Worm (Caenorhabditis elegans) whole organism, L4 larva: ENCODE data around the gene srh-237.
A peak's percentile ranks its signal among the peaks of the same experiment; 100 is the strongest.

Experiments used
- D1046.2 ChIP-seq: fragments of 200-800 bp; sonication (Bioruptor generic); IDR thresholded peaks from 2 replicates; pipeline ENCODE4 v1.3.6; 2022; ENCODE audit warnings: missing genetic modification characterization, missing compliant biosample characterization
- F44E2.7 ChIP-seq: fragments of 200-800 bp; sonication (Bioruptor generic); IDR thresholded peaks from 2 replicates; pipeline ENCODE4 v2.1.2; 2022; ENCODE audit warnings: missing genetic modification characterization, missing compliant biosample characterization
- F49E8.2 ChIP-seq: sonication (generic microtip); optimal IDR thresholded peaks from 2 replicates; lab custom pipeline; 2016; ENCODE audit warnings: missing compliant biosample characterization, mild to moderate bottlenecking, missing genetic modification characterization, borderline replicate concordance
- R02D3.7 ChIP-seq: fragments of 150-350 bp; sonication (generic microtip); optimal IDR thresholded peaks from 3 replicates; lab custom pipeline; 2014; ENCODE audit warnings: missing biosample characterization, missing genetic modification characterization
- ZK546.5 ChIP-seq, 2 experiments: sonication (generic microtip); optimal IDR thresholded peaks; 2 replicates each; lab custom pipeline; 2017; ENCODE audit warnings: missing biosample characterization in 2 of 2, missing genetic modification characterization in 2 of 2
- aha-1 ChIP-seq: fragments of 150-350 bp; peaks from one replicate; lab custom pipeline; 2014; ENCODE audit warnings: missing biosample characterization, missing genetic modification characterization
- aly-2 ChIP-seq: sonication (generic microtip); optimal IDR thresholded peaks from 2 replicates; lab custom pipeline; 2018; ENCODE audit warnings: missing biosample characterization, missing genetic modification characterization
- ama-1 ChIP-seq: fragments of 150-350 bp; optimal IDR thresholded peaks from 2 replicates; lab custom pipeline; 2014; ENCODE audit warnings: inconsistent platforms, mixed read lengths
- ceh-20 ChIP-seq: fragments of 200-800 bp; sonication (Bioruptor generic); IDR thresholded peaks from 2 replicates; pipeline ENCODE4 v1.3.6; 2022; ENCODE audit warnings: missing genetic modification reagents, missing genetic modification characterization, missing compliant biosample characterization
- ceh-28 ChIP-seq: fragments of 150-350 bp; optimal IDR thresholded peaks from 2 replicates; lab custom pipeline; 2014; ENCODE audit warnings: missing biosample characterization, missing genetic modification reagents, missing genetic modification characterization
- ceh-32 ChIP-seq: sonication (generic microtip); optimal IDR thresholded peaks from 2 replicates; lab custom pipeline; 2016; ENCODE audit warnings: mild to moderate bottlenecking, missing genetic modification characterization, missing compliant biosample characterization; ENCODE audit not compliant: poor library complexity
- ceh-62 ChIP-seq: sonication (generic microtip); optimal IDR thresholded peaks from 2 replicates; lab custom pipeline; 2017; ENCODE audit warnings: missing biosample characterization, missing genetic modification characterization
- ces-1 ChIP-seq: fragments of 150-350 bp; sonication (generic microtip); optimal IDR thresholded peaks from 4 replicates; lab custom pipeline; 2014; ENCODE audit warnings: missing biosample characterization, missing genetic modification reagents, missing genetic modification characterization
- ctbp-1 ChIP-seq: fragments of 200-800 bp; sonication (Bioruptor generic); IDR thresholded peaks from 2 replicates; pipeline ENCODE4 v1.3.6; 2022; ENCODE audit warnings: missing genetic modification reagents, missing genetic modification characterization, missing compliant biosample characterization
- dmd-6 ChIP-seq: fragments of 200-800 bp; sonication (Bioruptor generic); IDR thresholded peaks from 2 replicates; pipeline ENCODE4 v1.3.6; 2022; ENCODE audit warnings: missing genetic modification reagents, missing genetic modification characterization, missing compliant biosample characterization
- dmd-9 ChIP-seq: fragments of 200-800 bp; sonication (Bioruptor generic); IDR thresholded peaks from 2 replicates; pipeline ENCODE4 v1.3.6; 2022; ENCODE audit warnings: missing genetic modification reagents, missing genetic modification characterization, missing compliant biosample characterization
- duxl-1 ChIP-seq: sonication (generic microtip); optimal IDR thresholded peaks from 2 replicates; lab custom pipeline; 2016; ENCODE audit warnings: mild to moderate bottlenecking, missing genetic modification characterization, moderate library complexity, missing compliant biosample characterization; ENCODE audit not compliant: poor library complexity
- egl-27 ChIP-seq: sonication (generic microtip); optimal IDR thresholded peaks from 3 replicates; lab custom pipeline; 2017; ENCODE audit warnings: missing biosample characterization, missing genetic modification reagents, missing genetic modification characterization
- fkh-10 ChIP-seq: fragments of 150-350 bp; optimal IDR thresholded peaks from 2 replicates; lab custom pipeline; 2014; ENCODE audit warnings: missing biosample characterization, missing genetic modification reagents, missing genetic modification characterization
- fos-1 ChIP-seq: fragments of 150-350 bp; optimal IDR thresholded peaks from 2 replicates; lab custom pipeline; 2014; ENCODE audit warnings: missing biosample characterization, missing genetic modification characterization
- hif-1 ChIP-seq, 2 experiments: sonication (generic microtip); optimal IDR thresholded peaks; 2 replicates each; lab custom pipeline; 2016 to 2017; ENCODE audit warnings: missing compliant biosample characterization in 2 of 2, missing genetic modification characterization in 2 of 2, missing genetic modification reagents in 2 of 2, missing genotype in 2 of 2, mild to moderate bottlenecking in 1 of 2
- jun-1 ChIP-seq: fragments of 150-350 bp; optimal IDR thresholded peaks from 2 replicates; lab custom pipeline; 2014; ENCODE audit warnings: missing biosample characterization, missing genetic modification reagents, missing genetic modification characterization
- lim-7 ChIP-seq: fragments of 200-800 bp; sonication (Bioruptor generic); IDR thresholded peaks from 2 replicates; pipeline ENCODE4 v1.3.6; 2022; ENCODE audit warnings: missing genetic modification characterization, missing compliant biosample characterization
- lin-1 ChIP-seq: fragments of 200-800 bp; sonication (Bioruptor generic); IDR thresholded peaks from 2 replicates; pipeline ENCODE4 v1.3.6; 2022; ENCODE audit warnings: missing genetic modification reagents, missing genetic modification characterization, missing compliant biosample characterization
- lin-29 ChIP-seq: fragments of 200-800 bp; sonication (Bioruptor generic); IDR thresholded peaks from 2 replicates; pipeline ENCODE4 v1.3.6; 2022; ENCODE audit warnings: missing genetic modification reagents, missing genetic modification characterization, missing compliant biosample characterization
- mxl-2 ChIP-seq: fragments of 200-800 bp; sonication (Bioruptor generic); conservative IDR thresholded peaks from 2 replicates; pipeline ENCODE4 v1.3.6; 2022; ENCODE audit warnings: missing genetic modification reagents, missing genetic modification characterization, missing compliant biosample characterization
- nhr-102 ChIP-seq: sonication (generic microtip); optimal IDR thresholded peaks from 2 replicates; lab custom pipeline; 2016; ENCODE audit warnings: mild to moderate bottlenecking, missing genetic modification characterization, moderate library complexity, missing compliant biosample characterization
- nhr-237 ChIP-seq: sonication (generic microtip); optimal IDR thresholded peaks from 2 replicates; lab custom pipeline; 2017; ENCODE audit warnings: missing biosample characterization, missing genetic modification characterization
- pha-4 ChIP-seq, 2 experiments: fragments of 150-350 bp in 1 of 2; fragments of 200-800 bp in 1 of 2; sonication (Bioruptor generic) in 1 of 2; IDR thresholded peaks in 1 of 2; optimal IDR thresholded peaks in 1 of 2; 2 replicates each; pipeline versions ENCODE4 v1.3.6 to Lab custom; 2014 to 2022; ENCODE audit warnings: missing genetic modification characterization in 2 of 2, missing genetic modification reagents in 2 of 2, missing biosample characterization in 1 of 2, missing compliant biosample characterization in 1 of 2
- php-3 ChIP-seq: fragments of 200-800 bp; sonication (Bioruptor generic); IDR thresholded peaks from 2 replicates; pipeline ENCODE4 v1.3.6; 2022; ENCODE audit warnings: missing genetic modification reagents, missing genetic modification characterization, missing compliant biosample characterization
- saeg-2 ChIP-seq: fragments of 200-800 bp; sonication (Bioruptor generic); IDR thresholded peaks from 2 replicates; pipeline ENCODE4 v1.3.6; 2022; ENCODE audit warnings: missing genetic modification reagents, missing genetic modification characterization, missing compliant biosample characterization
- set-16 ChIP-seq: fragments of 200-800 bp; sonication (Bioruptor generic); IDR thresholded peaks from 2 replicates; pipeline ENCODE4 v1.3.6; 2022; ENCODE audit warnings: missing genetic modification reagents, missing genetic modification characterization, missing compliant biosample characterization
- skn-1 ChIP-seq: fragments of 150-350 bp; optimal IDR thresholded peaks from 2 replicates; lab custom pipeline; 2014; ENCODE audit warnings: missing biosample characterization, missing genetic modification characterization
- snpc-1.2 ChIP-seq: fragments of 200-800 bp; sonication (Bioruptor generic); IDR thresholded peaks from 2 replicates; pipeline ENCODE4 v1.3.6; 2022; ENCODE audit warnings: missing genetic modification reagents, missing genetic modification characterization, missing compliant biosample characterization
- snpc-4 ChIP-seq: fragments of 150-350 bp; optimal IDR thresholded peaks from 2 replicates; lab custom pipeline; 2014; ENCODE audit warnings: missing biosample characterization, missing genetic modification characterization
- spr-1 ChIP-seq: sonication (generic microtip); optimal IDR thresholded peaks from 2 replicates; lab custom pipeline; 2016; ENCODE audit warnings: mild to moderate bottlenecking, missing genetic modification characterization, missing compliant biosample characterization
- tag-97 ChIP-seq: fragments of 200-800 bp; sonication (Bioruptor generic); IDR thresholded peaks from 2 replicates; pipeline ENCODE4 v1.3.6; 2022; ENCODE audit warnings: missing genetic modification characterization, missing compliant biosample characterization
- unc-130 ChIP-seq: sonication (generic microtip); optimal IDR thresholded peaks from 2 replicates; lab custom pipeline; 2016; ENCODE audit warnings: missing genetic modification reagents, missing genetic modification characterization, missing compliant biosample characterization
- unc-62 ChIP-seq, 3 experiments: fragments of 150-350 bp in 1 of 3; sonication (generic microtip); optimal IDR thresholded peaks in 2 of 3; peaks in 1 of 3; 1 replicate in 1 of 3; 2 replicates in 2 of 3; lab custom pipeline; 2014 to 2017; ENCODE audit warnings: missing biosample characterization in 3 of 3, missing genetic modification characterization in 3 of 3, missing genetic modification reagents in 3 of 3, missing genotype in 1 of 3

Gene srh-237

DNA sequence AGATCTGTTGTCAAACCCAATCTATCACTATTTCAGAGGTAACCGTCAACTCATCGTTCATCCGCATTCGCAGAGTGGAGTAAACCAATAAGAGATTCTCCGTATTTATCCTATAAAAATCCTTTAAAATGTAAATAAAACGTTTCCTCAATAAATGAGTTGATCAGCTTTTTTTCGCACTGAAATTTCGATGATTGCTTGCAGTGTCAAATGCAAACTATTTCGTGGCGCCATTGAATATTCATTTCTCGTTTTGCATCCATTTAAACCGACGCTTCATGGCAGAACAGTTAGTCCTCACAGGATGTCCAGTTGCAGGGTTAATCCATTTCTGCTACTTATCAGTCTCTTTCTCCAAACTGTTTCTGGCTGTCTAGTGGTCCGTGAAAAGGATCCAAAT, 28.6 kb upstream of the srh-237 start, which contains the start of gene F28B1.9:
Gene F28B1.9 (plus strand): TSS at position 301 of the 400 bp plus-strand sequence.
- TF ChIP-seq tag-97 (GFP tag; lab: Robert Waterston, UW) = no peak
- TF ChIP-seq unc-62 (GFP tag; optimal IDR thresholded peaks at IDR 0.05 in 1 of 2; lab: Kevin White, UChicago) = peak in 1 of 2 experiments; percentile 15
- no peak for TF ChIP-seq unc-62 (tag; optimal IDR thresholded peaks at IDR 0.05; lab: Kevin White, UChicago)
- TF ChIP-seq jun-1 = no peak
- no peak for TF ChIP-seq set-16
- no peak for TF ChIP-seq duxl-1 (tag; lab: Kevin White, UChicago)
- no peak for TF ChIP-seq ces-1 (GFP tag; lab: Kevin White, UChicago)
- no peak for TF ChIP-seq aly-2 (tag; lab: Kevin White, UChicago)
- TF ChIP-seq egl-27 (tag; lab: Kevin White, UChicago) = no peak

DNA sequence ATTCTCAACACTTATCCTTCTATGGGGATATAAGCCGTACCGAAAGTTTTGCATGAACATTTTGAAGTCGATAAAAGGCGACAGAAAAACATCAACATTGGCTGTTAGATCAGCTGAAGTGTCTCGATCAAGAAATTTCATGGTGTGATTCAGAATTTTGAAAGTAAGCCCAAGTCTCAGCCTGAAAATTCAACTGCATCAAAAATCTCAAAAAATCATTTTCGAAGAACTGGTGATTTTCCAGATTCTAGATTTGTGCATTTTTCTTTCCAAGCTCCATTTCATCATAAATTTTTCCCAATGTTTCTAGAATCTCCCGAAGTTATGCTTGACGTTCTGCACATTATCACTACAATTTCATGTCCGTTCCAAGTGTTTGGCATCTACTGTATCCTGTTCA, 25.5 kb upstream of the srh-237 start, which contains the start of gene srh-255:
Gene srh-255 (plus strand): TSS at position 301 of the 400 bp plus-strand sequence.
- TF ChIP-seq nhr-237 (tag; lab: Kevin White, UChicago) (no peak), mxl-2 (GFP tag; lab: Robert Waterston, UW) (no peak), hif-1 (tag; optimal IDR thresholded peaks at IDR 0.05; lab: Kevin White, UChicago) (no peak), lin-1 (GFP tag; lab: Robert Waterston, UW) (no peak), unc-130 (GFP tag; lab: Kevin White, UChicago) (no peak), fkh-10 (GFP tag; lab: Kevin White, UChicago) (no peak), saeg-2 (GFP tag; lab: Robert Waterston, UW) (no peak), snpc-1.2 (GFP tag; lab: Robert Waterston, UW) (no peak), lim-7 (no peak)

ce11 chrV:17066634-17067033, 23.5 kb upstream of the srh-237 start:
- TF ChIP-seq dmd-6 (GFP tag; lab: Robert Waterston, UW) = no peak
- no peak for TF ChIP-seq fos-1
- no peak for TF ChIP-seq lin-29 (GFP tag; lab: Robert Waterston, UW)
- peak; percentile 94 for TF ChIP-seq aha-1 (tag; lab: Kevin White, UChicago)

DNA sequence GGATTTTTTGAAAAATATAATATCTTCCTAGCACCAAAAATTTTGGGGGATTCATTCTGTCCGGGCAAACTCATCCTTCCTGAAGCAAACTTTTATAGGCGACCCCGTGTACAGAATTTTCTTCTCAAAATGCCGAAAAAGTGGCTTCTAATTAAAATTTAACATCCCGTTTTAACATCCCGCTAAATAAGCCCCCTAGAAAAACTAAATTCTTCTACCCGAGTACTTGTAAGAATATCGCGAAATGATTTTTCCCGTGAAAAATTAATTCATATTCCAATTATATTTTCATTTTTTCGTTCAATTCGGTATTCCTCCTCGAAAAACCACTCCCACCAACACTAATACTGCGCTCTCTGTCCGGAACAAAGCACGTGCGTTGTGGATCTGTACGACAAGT, 21.3 kb upstream of the srh-237 start, which contains the start of gene T05E12.8:
Gene T05E12.8 (plus strand): TSS at position 301 of the 400 bp plus-strand sequence.
- TF ChIP-seq pha-4 (GFP tag; IDR thresholded peaks at IDR 0.05; lab: Robert Waterston, UW) = no peak
- TF ChIP-seq pha-4 (tag; optimal IDR thresholded peaks at IDR 0.05; lab: Kevin White, UChicago) = no peak
- no peak for TF ChIP-seq snpc-4 (tag; lab: Kevin White, UChicago)
- TF ChIP-seq dmd-9 (GFP tag; lab: Robert Waterston, UW) = no peak
- TF ChIP-seq lin-29 (GFP tag; lab: Robert Waterston, UW) = no peak

DNA sequence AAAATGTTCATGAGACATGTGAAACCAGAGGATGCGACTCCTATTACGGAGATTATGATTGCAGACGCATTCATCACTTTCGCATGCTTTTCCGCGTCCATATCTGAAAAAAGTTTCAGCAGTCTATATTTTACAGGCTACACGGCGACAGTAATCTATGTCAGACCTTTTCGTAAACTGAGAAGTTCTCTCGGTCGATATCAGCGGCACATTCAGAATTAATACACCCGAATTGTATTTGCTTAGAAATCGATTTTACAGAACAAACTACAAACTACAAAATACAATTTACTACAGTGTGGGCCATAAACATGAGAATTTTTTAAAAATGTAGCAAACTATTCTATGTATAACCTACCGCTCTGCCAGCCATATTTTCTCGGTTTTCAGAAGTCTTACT, 18.6 kb upstream of the srh-237 start, which contains the start of gene srbc-14:
Gene srbc-14 (minus strand): TSS at position 101 of the 400 bp plus-strand sequence.
- no peak for TF ChIP-seq ceh-20

DNA sequence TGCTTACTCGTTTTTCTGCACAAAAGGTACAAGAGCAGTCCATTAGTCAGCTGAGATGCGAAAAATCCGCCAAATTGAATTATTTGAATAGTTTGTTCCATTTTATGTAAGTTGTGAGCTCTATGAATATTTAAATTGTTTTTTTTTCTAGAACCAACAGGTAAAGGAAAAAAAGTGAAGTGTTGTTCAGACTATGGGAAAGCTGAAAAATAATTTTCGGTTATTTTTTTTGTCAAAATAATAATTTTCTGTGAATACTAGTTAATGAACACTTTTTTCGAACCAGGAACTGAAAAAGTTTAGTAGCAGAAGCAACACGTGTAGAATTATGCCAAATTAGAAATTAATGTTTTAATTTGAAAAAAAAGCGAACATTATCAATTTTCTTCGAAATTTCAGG, 14.3 kb upstream of the srh-237 start, which contains the start of gene str-125:
Gene str-125 (minus strand): TSS at position 101 of the 400 bp plus-strand sequence.
- TF ChIP-seq fkh-10 (GFP tag; lab: Kevin White, UChicago) (no peak), skn-1 (tag; lab: Kevin White, UChicago) (no peak), nhr-237 (tag; lab: Kevin White, UChicago) (no peak), ceh-28 (tag; lab: Kevin White, UChicago) (no peak), ceh-62 (no peak), ZK546.5 (tag; optimal IDR thresholded peaks at IDR 0.05; lab: Kevin White, UChicago) (no peak), tag-97 (GFP tag; lab: Robert Waterston, UW) (no peak), D1046.2 (GFP tag; lab: Robert Waterston, UW) (no peak), spr-1 (no peak), lim-7 (no peak), F49E8.2 (tag; lab: Kevin White, UChicago) (no peak), pha-4 (GFP tag; IDR thresholded peaks at IDR 0.05; lab: Robert Waterston, UW) (no peak), pha-4 (tag; optimal IDR thresholded peaks at IDR 0.05; lab: Kevin White, UChicago) (no peak), F44E2.7 (GFP tag; lab: Robert Waterston, UW) (no peak), R02D3.7 (tag; lab: Kevin White, UChicago) (no peak), ctbp-1 (GFP tag; lab: Robert Waterston, UW) (no peak), ceh-32 (tag; lab: Kevin White, UChicago) (no peak), nhr-102 (tag; lab: Kevin White, UChicago) (no peak), php-3 (GFP tag; lab: Robert Waterston, UW) (no peak), dmd-6 (GFP tag; lab: Robert Waterston, UW) (no peak), ama-1 (lab: Kevin White, UChicago) (no peak)
